Worm (Caenorhabditis elegans): Measurements from ENCODE around the gene tbc-12.

The tbc-12 gene

DNA sequence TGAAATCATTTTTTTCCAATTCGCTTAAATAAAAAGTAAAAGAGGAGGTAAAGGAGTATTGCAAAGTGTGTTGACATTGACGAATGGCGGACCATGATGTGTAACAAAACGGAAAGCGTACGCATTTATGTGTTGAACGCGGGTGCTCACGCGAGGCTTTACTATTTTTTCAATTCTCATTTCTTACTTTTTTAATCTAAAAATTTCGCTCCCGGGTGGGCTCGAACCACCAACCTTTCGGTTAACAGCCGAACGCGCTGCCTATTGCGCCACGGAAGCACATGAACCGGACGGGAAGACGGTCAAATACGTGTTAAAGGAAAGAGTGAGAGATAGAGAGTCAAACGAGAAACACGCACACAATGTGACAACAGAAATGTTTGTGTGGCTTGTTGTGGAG is 17.1 kb upstream of the tbc-12 start (continued):
- peak; percentile 46 for TF ChIP-seq unc-130 (GFP tag; optimal IDR thresholded peaks at IDR 0.05)
- peak; percentile 45 for TF ChIP-seq Y5F2A.4 (GFP tag; optimal IDR thresholded peaks at IDR 0.05)
- TF ChIP-seq mxl-3 (GFP tag; optimal IDR thresholded peaks at IDR 0.05): no peak
- TF ChIP-seq lin-39 (tag; optimal IDR thresholded peaks at IDR 0.05): no peak
- no peak for TF ChIP-seq nhr-10 (tag; optimal IDR thresholded peaks at IDR 0.05)
- no peak for TF ChIP-seq ztf-11 (tag; optimal IDR thresholded peaks at IDR 0.05)
- TF ChIP-seq nhr-41 (GFP tag; IDR thresholded peaks at IDR 0.05): peak; percentile 88
- no peak for TF ChIP-seq unc-39 (tag; optimal IDR thresholded peaks at IDR 0.05)
- TF ChIP-seq Y105C5A.15 (GFP tag; IDR thresholded peaks at IDR 0.05): peak; percentile 46; the same call in 1 of the 2 replicates
- TF ChIP-seq set-16 (GFP tag; IDR thresholded peaks at IDR 0.05): peak; percentile 28; the same call in 1 of the 2 replicates
- TF ChIP-seq nhr-25 (tag; optimal IDR thresholded peaks at IDR 0.05; ENCODE audit: borderline replicate concordance, insufficient read depth): no peak
- TF ChIP-seq cey-2 (tag; optimal IDR thresholded peaks at IDR 0.05; ENCODE audit: borderline replicate concordance, insufficient read depth): no peak
- TF ChIP-seq pqm-1 (tag; optimal IDR thresholded peaks at IDR 0.05): no peak
- no peak for TF ChIP-seq D1046.2 (GFP tag; IDR thresholded peaks at IDR 0.05)
- peak; percentile 58 for TF ChIP-seq jun-1 (tag; optimal IDR thresholded peaks at IDR 0.05)
- TF ChIP-seq snpc-1.2 (GFP tag; IDR thresholded peaks at IDR 0.05): peak; percentile 90
- peak; percentile 74 for TF ChIP-seq dmd-6 (GFP tag; IDR thresholded peaks at IDR 0.05)
- no peak for TF ChIP-seq ama-1 (optimal IDR thresholded peaks at IDR 0.05)
- peak; percentile 64 for TF ChIP-seq nhr-6 (tag; optimal IDR thresholded peaks at IDR 0.05)
- peak; percentile 75 for TF ChIP-seq gei-8 (GFP tag; optimal IDR thresholded peaks at IDR 0.05)
- no peak for TF ChIP-seq tra-1 (GFP tag; IDR thresholded peaks at IDR 0.05)
- TF ChIP-seq tag-97 (GFP tag; IDR thresholded peaks at IDR 0.05): no peak
- peak; percentile 64 for TF ChIP-seq nhr-28 (tag; optimal IDR thresholded peaks at IDR 0.05)
- peak; percentile 89 for TF ChIP-seq mep-1 (tag; optimal IDR thresholded peaks at IDR 0.05)
- peak; percentile 87 for TF ChIP-seq vab-7 (GFP tag; IDR thresholded peaks at IDR 0.05)
- TF ChIP-seq daf-16 (GFP tag; optimal IDR thresholded peaks at IDR 0.05): peak; percentile 58 to 91
- peak; percentile 85 for TF ChIP-seq daf-16 (tag; optimal IDR thresholded peaks at IDR 0.05)
- TF ChIP-seq spr-3 (GFP tag; optimal IDR thresholded peaks at IDR 0.05): peak; percentile 7
- no peak for TF ChIP-seq attf-4 (tag; optimal IDR thresholded peaks at IDR 0.05)
- peak; percentile 26 for TF ChIP-seq zfp-2 (tag; optimal IDR thresholded peaks at IDR 0.05)
- TF ChIP-seq F49E8.2 (tag; optimal IDR thresholded peaks at IDR 0.05; ENCODE audit: borderline replicate concordance): peak; percentile 41
- TF ChIP-seq ceh-82 (tag; optimal IDR thresholded peaks at IDR 0.05): no peak
- peak; percentile 60 for TF ChIP-seq nhr-77 (tag; optimal IDR thresholded peaks at IDR 0.05)
- peak; percentile 75 for TF ChIP-seq hlh-30 (tag; optimal IDR thresholded peaks at IDR 0.05; ENCODE audit: insufficient read depth)
- peak; percentile 11 for TF ChIP-seq nhr-111 (GFP tag; optimal IDR thresholded peaks at IDR 0.05)
- TF ChIP-seq ceh-44 (GFP tag; IDR thresholded peaks at IDR 0.05): 0 out of 2 replicates have a peak, but pooled peaks have one; percentile 44
- TF ChIP-seq T20F7.1 (GFP tag; optimal IDR thresholded peaks at IDR 0.05): peak; percentile 28
- peak; percentile 68 to 91; a peak in 2 of 4 replicates for TF ChIP-seq madf-5 (GFP tag; IDR thresholded peaks at IDR 0.05)
- no peak for TF ChIP-seq ceh-62 (tag; optimal IDR thresholded peaks at IDR 0.05)
- TF ChIP-seq R02D3.7 (tag; optimal IDR thresholded peaks at IDR 0.05): no peak
- peak; percentile 74 for TF ChIP-seq mes-2 (tag; optimal IDR thresholded peaks at IDR 0.05; ENCODE audit: poor library complexity, severe bottlenecking)
- 0 out of 2 replicates have a peak, but pooled peaks have one; percentile 50 for TF ChIP-seq dmd-9 (GFP tag; IDR thresholded peaks at IDR 0.05)
- TF ChIP-seq Y48G9A.11 (GFP tag; IDR thresholded peaks at IDR 0.05): peak; percentile 77
- no peak for TF ChIP-seq nhr-76 (tag; optimal IDR thresholded peaks at IDR 0.05)
- peak; percentile 69 for TF ChIP-seq lin-38 (GFP tag; IDR thresholded peaks at IDR 0.05)
- no peak for TF ChIP-seq fos-1 (tag; optimal IDR thresholded peaks at IDR 0.05)
- peak; percentile 91 for TF ChIP-seq lin-1 (GFP tag; IDR thresholded peaks at IDR 0.05)
- peak; percentile 18; the same call in 1 of the 2 replicates for TF ChIP-seq php-3 (GFP tag; IDR thresholded peaks at IDR 0.05)
- TF ChIP-seq F10B5.3 (tag; optimal IDR thresholded peaks at IDR 0.05): peak; percentile 61
- TF ChIP-seq egl-27 (tag; optimal IDR thresholded peaks at IDR 0.05): no peak
- TF ChIP-seq zip-2 (tag; optimal IDR thresholded peaks at IDR 0.05): peak; percentile 57
- peak; percentile 94 for TF ChIP-seq hmg-1.1 (GFP tag; IDR thresholded peaks at IDR 0.05)
